Worm (Caenorhabditis elegans) whole organism, L4 larva: ENCODE data around the gene set-15.

Experiments
- F37D6.2 ChIP-seq: sonication (generic microtip); optimal IDR thresholded peaks from 2 replicates; lab custom pipeline; 2016; ENCODE audit warnings: mild to moderate bottlenecking, missing genetic modification characterization, missing compliant biosample characterization
- R02D3.7 ChIP-seq: fragments of 150-350 bp; sonication (generic microtip); optimal IDR thresholded peaks from 3 replicates; lab custom pipeline; 2014; ENCODE audit warnings: missing biosample characterization, missing genetic modification characterization
- T20F7.1 ChIP-seq: fragments of 200-800 bp; sonication (Bioruptor generic); optimal IDR thresholded peaks from 2 replicates; lab custom pipeline; 2018; ENCODE audit warnings: mild to moderate bottlenecking, missing genetic modification characterization, missing compliant biosample characterization
- T26A8.4 ChIP-seq: fragments of 200-800 bp; sonication (Bioruptor generic); IDR thresholded peaks from 2 replicates; pipeline ENCODE4 v1.3.6; 2022; ENCODE audit warnings: missing genetic modification characterization, missing compliant biosample characterization
- ZK546.5 ChIP-seq, 2 experiments: sonication (generic microtip); optimal IDR thresholded peaks; 2 replicates each; lab custom pipeline; 2017; ENCODE audit warnings: missing biosample characterization in 2 of 2, missing genetic modification characterization in 2 of 2
- aly-2 ChIP-seq: sonication (generic microtip); optimal IDR thresholded peaks from 2 replicates; lab custom pipeline; 2018; ENCODE audit warnings: missing biosample characterization, missing genetic modification characterization
- attf-4 ChIP-seq: sonication (generic microtip); optimal IDR thresholded peaks from 3 replicates; lab custom pipeline; 2017; ENCODE audit warnings: missing biosample characterization, missing genetic modification characterization
- ceh-82 ChIP-seq: sonication (generic microtip); optimal IDR thresholded peaks from 2 replicates; lab custom pipeline; 2017; ENCODE audit warnings: missing biosample characterization, missing genetic modification characterization
- daf-12 ChIP-seq: fragments of 150-350 bp; optimal IDR thresholded peaks from 2 replicates; lab custom pipeline; 2014; ENCODE audit warnings: missing biosample characterization, missing genetic modification reagents, missing genetic modification characterization
- daf-16 ChIP-seq, 3 experiments: sonication (generic microtip); optimal IDR thresholded peaks; 2 replicates each; lab custom pipeline; 2016 to 2017; ENCODE audit warnings: missing genetic modification characterization in 3 of 3, missing genetic modification reagents in 3 of 3, mild to moderate bottlenecking in 2 of 3, missing compliant biosample characterization in 2 of 3, missing biosample characterization in 1 of 3, moderate library complexity in 1 of 3
- dmd-6 ChIP-seq: fragments of 200-800 bp; sonication (Bioruptor generic); IDR thresholded peaks from 2 replicates; pipeline ENCODE4 v1.3.6; 2022; ENCODE audit warnings: missing genetic modification reagents, missing genetic modification characterization, missing compliant biosample characterization
- dpl-1 ChIP-seq: fragments of 150-350 bp; optimal IDR thresholded peaks from 2 replicates; lab custom pipeline; 2014; ENCODE audit warnings: missing biosample characterization, missing genetic modification reagents, missing genetic modification characterization
- duxl-1 ChIP-seq: sonication (generic microtip); optimal IDR thresholded peaks from 2 replicates; lab custom pipeline; 2016; ENCODE audit warnings: mild to moderate bottlenecking, missing genetic modification characterization, moderate library complexity, missing compliant biosample characterization; ENCODE audit not compliant: poor library complexity
- dve-1 ChIP-seq: sonication (generic microtip); optimal IDR thresholded peaks from 2 replicates; lab custom pipeline; 2017; ENCODE audit warnings: antibody characterized with exemption, mild to moderate bottlenecking, missing genetic modification characterization, missing compliant biosample characterization; ENCODE audit not compliant: insufficient read depth
- hlh-11 ChIP-seq: fragments of 200-800 bp; sonication (Bioruptor generic); optimal IDR thresholded peaks from 2 replicates; lab custom pipeline; 2018; ENCODE audit warnings: mild to moderate bottlenecking, missing genetic modification characterization, missing compliant biosample characterization
- hlh-30 ChIP-seq: sonication (generic microtip); optimal IDR thresholded peaks from 2 replicates; lab custom pipeline; 2017; ENCODE audit warnings: antibody characterized with exemption, mild to moderate bottlenecking, missing genetic modification characterization, missing compliant biosample characterization; ENCODE audit not compliant: insufficient read depth
- hmg-1.1 ChIP-seq: fragments of 200-800 bp; sonication (Bioruptor generic); IDR thresholded peaks from 2 replicates; pipeline ENCODE4 v1.3.6; 2022; ENCODE audit warnings: missing genetic modification reagents, missing genetic modification characterization, missing compliant biosample characterization
- lin-29 ChIP-seq: fragments of 200-800 bp; sonication (Bioruptor generic); IDR thresholded peaks from 2 replicates; pipeline ENCODE4 v1.3.6; 2022; ENCODE audit warnings: missing genetic modification reagents, missing genetic modification characterization, missing compliant biosample characterization
- lin-38 ChIP-seq: fragments of 200-800 bp; sonication (Bioruptor generic); IDR thresholded peaks from 2 replicates; pipeline ENCODE4 v1.3.6; 2022; ENCODE audit warnings: missing genetic modification reagents, missing genetic modification characterization, missing compliant biosample characterization
- lsy-2 ChIP-seq, 2 experiments: fragments of 150-350 bp in 1 of 2; sonication (generic microtip) in 1 of 2; optimal IDR thresholded peaks; 2 replicates each; lab custom pipeline; 2014 to 2017; ENCODE audit warnings: missing biosample characterization in 2 of 2, missing genetic modification characterization in 2 of 2
- mep-1 ChIP-seq: fragments of 150-350 bp; sonication (generic microtip); optimal IDR thresholded peaks from 3 replicates; lab custom pipeline; 2014; ENCODE audit warnings: missing biosample characterization, missing genetic modification characterization
- mes-2 ChIP-seq: sonication (generic microtip); optimal IDR thresholded peaks from 2 replicates; lab custom pipeline; 2016; ENCODE audit warnings: missing genotype, mild to moderate bottlenecking, missing genetic modification characterization, missing compliant biosample characterization; ENCODE audit not compliant: poor library complexity, severe bottlenecking
- nhr-102 ChIP-seq: sonication (generic microtip); optimal IDR thresholded peaks from 2 replicates; lab custom pipeline; 2016; ENCODE audit warnings: mild to moderate bottlenecking, missing genetic modification characterization, moderate library complexity, missing compliant biosample characterization
- nhr-11 ChIP-seq: fragments of 150-350 bp; optimal IDR thresholded peaks from 2 replicates; lab custom pipeline; 2014; ENCODE audit warnings: missing biosample characterization, missing genetic modification characterization
- nhr-111 ChIP-seq: fragments of 200-800 bp; sonication (Bioruptor generic); optimal IDR thresholded peaks from 2 replicates; lab custom pipeline; 2018; ENCODE audit warnings: mild to moderate bottlenecking, missing genetic modification characterization, missing compliant biosample characterization
- nhr-237 ChIP-seq: sonication (generic microtip); optimal IDR thresholded peaks from 2 replicates; lab custom pipeline; 2017; ENCODE audit warnings: missing biosample characterization, missing genetic modification characterization
- nhr-42 ChIP-seq: fragments of 200-800 bp; sonication (Bioruptor generic); IDR thresholded peaks from 2 replicates; pipeline ENCODE4 v1.3.6; 2022; ENCODE audit warnings: missing genetic modification characterization, missing compliant biosample characterization
- nhr-76 ChIP-seq: fragments of 150-350 bp; optimal IDR thresholded peaks from 2 replicates; lab custom pipeline; 2014; ENCODE audit warnings: missing biosample characterization, missing genetic modification characterization
- nhr-77 ChIP-seq: fragments of 150-350 bp; optimal IDR thresholded peaks from 2 replicates; lab custom pipeline; 2014; ENCODE audit warnings: missing biosample characterization, missing genetic modification characterization
- pha-4 ChIP-seq, 2 experiments: fragments of 150-350 bp in 1 of 2; fragments of 200-800 bp in 1 of 2; sonication (Bioruptor generic) in 1 of 2; IDR thresholded peaks in 1 of 2; optimal IDR thresholded peaks in 1 of 2; 2 replicates each; pipeline versions ENCODE4 v1.3.6 to Lab custom; 2014 to 2022; ENCODE audit warnings: missing genetic modification characterization in 2 of 2, missing genetic modification reagents in 2 of 2, missing biosample characterization in 1 of 2, missing compliant biosample characterization in 1 of 2
- php-3 ChIP-seq: fragments of 200-800 bp; sonication (Bioruptor generic); IDR thresholded peaks from 2 replicates; pipeline ENCODE4 v1.3.6; 2022; ENCODE audit warnings: missing genetic modification reagents, missing genetic modification characterization, missing compliant biosample characterization
- rbr-2 ChIP-seq: sonication (generic microtip); optimal IDR thresholded peaks from 2 replicates; lab custom pipeline; 2016; ENCODE audit warnings: missing genotype, missing genetic modification characterization, missing compliant biosample characterization
- snpc-1.2 ChIP-seq: fragments of 200-800 bp; sonication (Bioruptor generic); IDR thresholded peaks from 2 replicates; pipeline ENCODE4 v1.3.6; 2022; ENCODE audit warnings: missing genetic modification reagents, missing genetic modification characterization, missing compliant biosample characterization
- spr-1 ChIP-seq: sonication (generic microtip); optimal IDR thresholded peaks from 2 replicates; lab custom pipeline; 2016; ENCODE audit warnings: mild to moderate bottlenecking, missing genetic modification characterization, missing compliant biosample characterization
- unc-130 ChIP-seq: sonication (generic microtip); optimal IDR thresholded peaks from 2 replicates; lab custom pipeline; 2016; ENCODE audit warnings: missing genetic modification reagents, missing genetic modification characterization, missing compliant biosample characterization
- vab-7 ChIP-seq: fragments of 200-800 bp; sonication (Bioruptor generic); IDR thresholded peaks from 2 replicates; pipeline ENCODE4 v1.3.6; 2022; ENCODE audit warnings: missing genetic modification reagents, missing genetic modification characterization, missing compliant biosample characterization
- zag-1 ChIP-seq: fragments of 150-350 bp; optimal IDR thresholded peaks from 2 replicates; lab custom pipeline; 2014; ENCODE audit warnings: missing biosample characterization, missing genetic modification characterization
- ztf-7 ChIP-seq: fragments of 150-350 bp; optimal IDR thresholded peaks from 2 replicates; lab custom pipeline; 2014; ENCODE audit warnings: missing biosample characterization, missing genetic modification characterization

Gene set-15

DNA sequence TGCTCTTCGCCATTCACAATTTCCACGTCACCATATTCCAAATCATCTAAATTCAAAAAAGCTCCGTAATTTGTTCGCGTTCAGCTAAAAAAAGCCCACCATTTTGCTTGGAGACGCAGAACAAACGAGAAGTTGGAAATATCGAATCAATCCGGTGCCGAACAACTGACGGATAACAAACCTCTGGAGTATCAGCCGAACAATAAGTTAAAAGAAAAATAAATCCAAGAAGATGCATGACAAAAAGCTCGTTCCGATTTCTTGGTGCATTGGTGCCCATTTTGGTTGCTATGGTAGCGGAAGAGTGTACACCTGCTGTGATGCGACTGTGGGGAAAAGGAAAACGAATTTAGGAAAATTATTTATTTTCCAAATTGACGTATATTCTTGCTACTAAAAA, 32.5 kb downstream of the set-15 start, which contains the start of gene tctn-1 (continued):
- TF ChIP-seq nhr-237 (tag; lab: Kevin White, UChicago), result no peak
- TF ChIP-seq php-3, result no peak
- no peak for TF ChIP-seq ZK546.5 (tag; optimal IDR thresholded peaks at IDR 0.05; lab: Kevin White, UChicago)
- TF ChIP-seq pha-4 (GFP tag; IDR thresholded peaks at IDR 0.05; lab: Robert Waterston, UW), result no peak
- no peak for TF ChIP-seq pha-4 (tag; optimal IDR thresholded peaks at IDR 0.05; lab: Kevin White, UChicago)
- TF ChIP-seq attf-4 (tag; lab: Kevin White, UChicago), result no peak
- no peak for TF ChIP-seq nhr-42 (GFP tag; lab: Robert Waterston, UW)
- no peak for TF ChIP-seq lin-29 (GFP tag; lab: Robert Waterston, UW)
- TF ChIP-seq aly-2 (tag; lab: Kevin White, UChicago), result no peak
- no peak for TF ChIP-seq nhr-111 (GFP tag; lab: Kevin White, UChicago)
- TF ChIP-seq ceh-82 (tag; lab: Kevin White, UChicago), result no peak

DNA sequence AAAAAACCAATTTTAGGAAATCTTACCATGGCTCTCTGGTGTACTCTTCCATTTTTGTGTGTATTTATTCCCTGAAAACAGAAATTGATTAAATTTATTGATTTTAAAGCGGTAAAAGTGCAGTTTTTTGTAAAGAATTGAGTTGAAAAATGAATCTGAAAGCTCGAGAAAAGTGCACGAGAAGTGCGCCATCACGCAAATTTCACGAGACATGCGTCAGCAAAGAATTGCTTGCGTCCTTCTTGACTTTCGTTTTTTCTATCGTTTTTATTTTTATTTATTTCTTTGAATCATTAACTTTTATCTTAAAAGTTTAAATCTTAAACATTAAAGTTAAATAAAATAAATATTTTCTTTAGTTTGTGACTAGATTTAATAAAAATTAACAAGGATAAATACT, 34.6 kb downstream of the set-15 start, which contains the start of gene timm-17B.1:
Gene timm-17B.1 (minus strand): TSS at position 71 of the 400 bp plus-strand sequence.
- TF ChIP-seq nhr-11 (tag; lab: Kevin White, UChicago) (peak; percentile 22), nhr-76 (tag; lab: Kevin White, UChicago) (no peak), dve-1 (tag; lab: Kevin White, UChicago) (peak; percentile 79), daf-16 (GFP tag; optimal IDR thresholded peaks at IDR 0.05; lab: Kevin White, UChicago) (peak in 1 of 2 experiments; percentile 22), daf-16 (tag; optimal IDR thresholded peaks at IDR 0.05; lab: Kevin White, UChicago) (peak; percentile 43), rbr-2 (tag; lab: Kevin White, UChicago) (peak; percentile 55), attf-4 (tag; lab: Kevin White, UChicago) (no peak), nhr-102 (tag; lab: Kevin White, UChicago) (peak; percentile 57), spr-1 (tag; lab: Kevin White, UChicago) (peak; percentile 57), unc-130 (no peak), T26A8.4 (GFP tag; lab: Robert Waterston, UW) (peak; percentile 55; the same call in 1 of the 2 replicates), dmd-6 (0 out of 2 replicates have a peak, but pooled peaks have one; percentile 21), snpc-1.2 (GFP tag; lab: Robert Waterston, UW) (peak; percentile 64; the same call in 1 of the 2 replicates), hlh-11 (tag; lab: Kevin White, UChicago) (peak; percentile 57), duxl-1 (tag; lab: Kevin White, UChicago) (peak; percentile 45), pha-4 (GFP tag; IDR thresholded peaks at IDR 0.05; lab: Robert Waterston, UW) (no peak), pha-4 (tag; optimal IDR thresholded peaks at IDR 0.05; lab: Kevin White, UChicago) (peak; percentile 65), hmg-1.1 (peak; percentile 66), R02D3.7 (tag; lab: Kevin White, UChicago) (no peak), T20F7.1 (GFP tag; lab: Kevin White, UChicago) (peak; percentile 46), F37D6.2 (tag; lab: Kevin White, UChicago) (peak; percentile 45), vab-7 (GFP tag; lab: Robert Waterston, UW) (no peak), daf-12 (tag; lab: Kevin White, UChicago) (no peak), dpl-1 (GFP tag; lab: Kevin White, UChicago) (peak; percentile 78), ceh-82 (tag; lab: Kevin White, UChicago) (no peak), lsy-2 (tag; optimal IDR thresholded peaks at IDR 0.05; lab: Kevin White, UChicago) (peak; percentile 52 to 96), hlh-30 (tag; lab: Kevin White, UChicago) (peak; percentile 59), zag-1 (no peak), mes-2 (tag; lab: Kevin White, UChicago) (peak; percentile 72), nhr-77 (tag; lab: Kevin White, UChicago) (peak; percentile 30), ztf-7 (tag; lab: Kevin White, UChicago) (peak; percentile 84), lin-38 (peak; percentile 89), mep-1 (tag; lab: Kevin White, UChicago) (peak; percentile 73)
